Worm (Caenorhabditis elegans): Measurements from ENCODE around the gene K02E7.4.

ce11 chrII:1085546-1085945, 13.3 kb downstream of the K02E7.4 start:
- TF ChIP-seq ztf-11 (tag; optimal IDR thresholded peaks at IDR 0.05) (no peak), ham-2 (GFP tag; optimal IDR thresholded peaks at IDR 0.05) (no peak), unc-62 (GFP tag; optimal IDR thresholded peaks at IDR 0.05) (no peak), nhr-237 (tag; optimal IDR thresholded peaks at IDR 0.05) (no peak)
